Worm (Caenorhabditis elegans) whole organism, L4 larva: ENCODE results near the gene haf-2.

Experiments used
- ctbp-1 ChIP-seq: fragments of 200-800 bp; sonication (Bioruptor generic); IDR thresholded peaks from 2 replicates; pipeline ENCODE4 v1.3.6; 2022; ENCODE audit warnings: missing genetic modification reagents, missing genetic modification characterization, missing compliant biosample characterization
- fos-1 ChIP-seq: fragments of 150-350 bp; optimal IDR thresholded peaks from 2 replicates; lab custom pipeline; 2014; ENCODE audit warnings: missing biosample characterization, missing genetic modification characterization

DNA sequence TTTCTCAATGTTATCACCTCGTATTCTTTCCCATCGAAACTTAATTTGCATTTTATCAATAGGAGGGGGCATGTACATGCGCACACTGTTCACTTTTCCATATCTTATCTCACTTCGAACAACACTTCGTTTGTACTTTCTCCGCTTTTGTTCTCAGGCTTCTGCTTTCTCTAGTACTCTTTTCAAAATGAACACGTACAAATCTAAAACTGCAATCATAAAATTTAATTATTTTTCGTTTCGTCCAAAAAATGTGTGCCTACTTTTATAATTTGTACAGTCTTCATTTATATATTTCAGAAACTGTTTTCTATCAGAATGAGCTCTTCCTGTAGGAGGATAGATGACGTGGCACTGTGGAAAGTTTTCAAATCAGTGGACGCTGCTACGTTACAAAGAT, 42.5 kb upstream of the haf-2 start, which contains the start of gene C07D10.1:
- TF ChIP-seq ctbp-1 (GFP tag; lab: Robert Waterston, UW), result no peak
- TF ChIP-seq fos-1 (tag; lab: Kevin White, UChicago), result no peak
